Fruit fly (Drosophila melanogaster): ENCODE results near the gene CG45116.

CG45116 gene

DNA sequence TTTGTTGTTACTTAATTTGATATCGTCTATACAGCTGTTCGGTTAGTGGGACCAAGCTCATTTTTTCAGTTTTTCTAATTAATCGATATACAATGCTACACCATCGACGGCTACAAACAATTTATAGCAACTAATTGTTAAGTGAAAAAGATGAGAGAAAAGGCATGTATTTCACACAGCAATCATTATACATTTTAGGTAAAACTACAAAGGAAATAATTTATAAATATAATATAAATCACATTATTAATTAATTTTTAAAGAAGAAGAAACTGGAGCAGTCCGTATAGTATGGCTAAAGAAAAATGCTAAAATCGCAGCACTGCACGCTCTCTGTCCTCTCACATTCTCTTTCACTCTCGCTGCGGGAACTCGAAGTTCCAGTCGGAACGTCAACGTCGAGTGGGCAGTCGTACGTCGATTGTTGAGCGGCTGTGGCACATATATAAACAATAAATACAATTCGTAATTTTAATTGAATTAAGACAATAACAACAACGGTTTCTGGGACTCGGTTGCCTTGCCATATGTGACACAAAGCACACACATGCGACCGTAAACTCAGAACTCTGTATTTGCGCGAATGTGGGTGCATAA lies 28.6 kb downstream of the CG45116 start, which contains the start of the genes CG14450 and CG11367 (continued):
- TF ChIP-seq CG1832 (GFP tag; optimal IDR thresholded peaks at IDR 0.05), result no peak
- TF ChIP-seq CG4820 (GFP tag; optimal IDR thresholded peaks at IDR 0.05), result no peak
- TF ChIP-seq CG15696 (tag; optimal IDR thresholded peaks at IDR 0.05), result peak; percentile 20
- no peak for TF ChIP-seq ato (GFP tag; IDR thresholded peaks at IDR 0.05; ENCODE audit: partially characterized antibody)
- no peak for TF ChIP-seq repo (GFP tag; optimal IDR thresholded peaks at IDR 0.05)
- 0 out of 2 replicates have a peak, but pooled peaks have one; percentile 33 for TF ChIP-seq CG2129 (GFP tag; IDR thresholded peaks at IDR 0.05; ENCODE audit: partially characterized antibody)
- no peak for TF ChIP-seq CG3726 (GFP tag; IDR thresholded peaks at IDR 0.05)
- TF ChIP-seq tap (tag; optimal IDR thresholded peaks at IDR 0.05), result peak; percentile 19
- TF ChIP-seq CG5245 (GFP tag; optimal IDR thresholded peaks at IDR 0.05), result no peak
- TF ChIP-seq hb (GFP tag; IDR thresholded peaks at IDR 0.05; ENCODE audit: partially characterized antibody), result no peak
- TF ChIP-seq CG10321 (GFP tag; IDR thresholded peaks at IDR 0.05), result no peak
- TF ChIP-seq CG7839 (tag; optimal IDR thresholded peaks at IDR 0.05), result peak; percentile 30
- no peak for TF ChIP-seq emc (GFP tag; optimal IDR thresholded peaks at IDR 0.05)
- peak; percentile 30; the same call in 1 of the 2 replicates for TF ChIP-seq stc (GFP tag; IDR thresholded peaks at IDR 0.05)
- no peak for TF ChIP-seq hkb (optimal IDR thresholded peaks at IDR 0.05)
- TF ChIP-seq hkb (GFP tag; IDR thresholded peaks at IDR 0.05), result no peak
- TF ChIP-seq az2 (GFP tag; optimal IDR thresholded peaks at IDR 0.05), result no peak
- peak; percentile 78 for TF ChIP-seq CG10267 (tag; optimal IDR thresholded peaks at IDR 0.05)
- no peak for TF ChIP-seq pan (optimal IDR thresholded peaks at IDR 0.05)
- TF ChIP-seq pan (GFP tag; optimal IDR thresholded peaks at IDR 0.05 in 1 of 2, IDR thresholded peaks at IDR 0.05 in 1 of 2), result no peak
- TF ChIP-seq vfl (GFP tag; optimal IDR thresholded peaks at IDR 0.05), result no peak
- TF ChIP-seq Ada2b (GFP tag; IDR thresholded peaks at IDR 0.05), result no peak
- no peak for TF ChIP-seq toy (GFP tag; IDR thresholded peaks at IDR 0.05)
- no peak for TF ChIP-seq CG7786 (GFP tag; optimal IDR thresholded peaks at IDR 0.05)
- TF ChIP-seq GATAe (GFP tag; conservative IDR thresholded peaks at IDR 0.05), result no peak
- no peak; the same call in 1 of the 2 replicates for TF ChIP-seq onecut (GFP tag; IDR thresholded peaks at IDR 0.05)
- TF ChIP-seq gem (tag; optimal IDR thresholded peaks at IDR 0.05), result no peak
- TF ChIP-seq Deaf1 (tag; optimal IDR thresholded peaks at IDR 0.05), result peak; percentile 89
- TF ChIP-seq croc (GFP tag; conservative IDR thresholded peaks at IDR 0.05), result no peak
- no peak for TF ChIP-seq pum (GFP tag; optimal IDR thresholded peaks at IDR 0.05)
- TF ChIP-seq Dp (GFP tag; optimal IDR thresholded peaks at IDR 0.05), result peak; percentile 26
- TF ChIP-seq CG4424 (GFP tag; optimal IDR thresholded peaks at IDR 0.05), result no peak
- peak; percentile 31 for TF ChIP-seq MTF-1 (GFP tag; optimal IDR thresholded peaks at IDR 0.05; ENCODE audit: borderline replicate concordance)
- TF ChIP-seq Doc2 (GFP tag; IDR thresholded peaks at IDR 0.05), result no peak
- TF ChIP-seq Hey (tag; optimal IDR thresholded peaks at IDR 0.05), result no peak
- peak; percentile 49 for TF ChIP-seq gro (GFP tag; optimal IDR thresholded peaks at IDR 0.05)
- TF ChIP-seq ERR (GFP tag; optimal IDR thresholded peaks at IDR 0.05), result no peak
- peak; percentile 24 for TF ChIP-seq gcm (GFP tag; optimal IDR thresholded peaks at IDR 0.05)
- peak; percentile 27 for TF ChIP-seq BtbVII (GFP tag; optimal IDR thresholded peaks at IDR 0.05)
- TF ChIP-seq Ravus (GFP tag; IDR thresholded peaks at IDR 0.05), result no peak
- TF ChIP-seq CG17568 (GFP tag; optimal IDR thresholded peaks at IDR 0.05), result peak; percentile 52
- no peak for TF ChIP-seq sob (GFP tag; IDR thresholded peaks at IDR 0.05)
- TF ChIP-seq Meics (GFP tag; optimal IDR thresholded peaks at IDR 0.05), result peak; percentile 18
- peak; percentile 91 for TF ChIP-seq Jarid2 (GFP tag; optimal IDR thresholded peaks at IDR 0.05)
- no peak for TF ChIP-seq Hr39 (optimal IDR thresholded peaks at IDR 0.05)
- no peak for TF ChIP-seq CG12942 (GFP tag; optimal IDR thresholded peaks at IDR 0.05)
- TF ChIP-seq CG14667 (GFP tag; IDR thresholded peaks at IDR 0.05), result no peak
- peak; percentile 14 for TF ChIP-seq grn (GFP tag; optimal IDR thresholded peaks at IDR 0.05)
- TF ChIP-seq CG9727 (GFP tag; optimal IDR thresholded peaks at IDR 0.05), result no peak
- peak; percentile 41 for TF ChIP-seq B-H2 (GFP tag; optimal IDR thresholded peaks at IDR 0.05)
- peak; percentile 16 for TF ChIP-seq scrt (GFP tag; optimal IDR thresholded peaks at IDR 0.05)
